Fruit fly (Drosophila melanogaster) whole organism, prepupa: Measurements from ENCODE around the gene Agxt.

ENCODE experiments used
- CG11762 ChIP-seq: fragments of 200-800 bp; sonication (Bioruptor generic); optimal IDR thresholded peaks from 3 replicates; lab custom pipeline; 2016; ENCODE audit warnings: missing biosample characterization, missing genetic modification characterization; ENCODE audit not compliant: insufficient read depth
- acj6 ChIP-seq: fragments of 200-800 bp; sonication (Bioruptor generic); optimal IDR thresholded peaks from 3 replicates; lab custom pipeline; 2016; ENCODE audit warnings: missing biosample characterization, missing genetic modification characterization
- svp ChIP-seq: fragments of 200-800 bp; sonication (Bioruptor generic); peaks from one replicate; lab custom pipeline; 2016; ENCODE audit warnings: missing biosample characterization, missing genetic modification characterization

DNA sequence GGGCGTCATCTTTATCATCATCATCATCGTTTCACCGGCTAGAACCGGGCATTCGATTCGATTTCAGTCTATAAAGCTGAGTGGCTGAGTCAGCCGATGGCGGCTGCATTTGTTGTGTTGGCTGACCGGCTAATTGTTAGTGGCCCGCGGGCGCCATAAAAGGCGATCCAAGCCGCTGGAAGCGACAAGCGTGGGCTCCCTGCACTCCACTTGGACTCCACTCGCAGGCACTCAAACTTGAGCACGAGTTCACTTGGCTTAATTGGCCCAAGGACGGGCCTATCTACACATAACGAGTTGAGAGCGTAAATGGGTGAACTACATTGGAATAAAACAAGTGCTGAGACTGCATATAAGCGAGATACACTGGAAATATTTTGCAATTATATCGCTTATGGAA is 22.7 kb downstream of the Agxt start:
- TF ChIP-seq acj6 (GFP tag; lab: Kevin White, UChicago) (no peak), CG11762 (GFP tag; lab: Kevin White, UChicago) (no peak), svp (GFP tag; lab: Kevin White, UChicago) (no peak)
